Fruit fly (Drosophila melanogaster): Measurements from ENCODE around the gene gkt.

Gene gkt

dm6 chr2L:3200396-3200795, 40.6 kb downstream of the gkt start, which contains the start of gene CG34393:
Gene CG34393, minus strand, starts transcription at chr2L:3200496.
- TF ChIP-seq CG14655 (GFP tag; optimal IDR thresholded peaks at IDR 0.05) (no peak), Pif1A (GFP tag; optimal IDR thresholded peaks at IDR 0.05) (no peak), CG12605 (GFP tag; IDR thresholded peaks at IDR 0.05) (no peak), CG32121 (GFP tag; IDR thresholded peaks at IDR 0.05) (no peak), CG9948 (tag; optimal IDR thresholded peaks at IDR 0.05) (no peak), CG8301 (tag; optimal IDR thresholded peaks at IDR 0.05) (no peak), fd96Ca (GFP tag; IDR thresholded peaks at IDR 0.05) (no peak), gl (tag; optimal IDR thresholded peaks at IDR 0.05) (no peak), CG10348 (GFP tag; IDR thresholded peaks at IDR 0.05) (no peak), EcR (GFP tag; optimal IDR thresholded peaks at IDR 0.05) (no peak), CG34367 (tag; optimal IDR thresholded peaks at IDR 0.05) (no peak), rn (GFP tag; IDR thresholded peaks at IDR 0.05) (no peak)

Measured in whole organism, pupa.